Fruit fly (Drosophila melanogaster): ENCODE results near the gene Ir68a.

The Ir68a gene

dm6 chr3L:11259759-11260158, 23.7 kb upstream of the Ir68a start:
- TF ChIP-seq CG17912 (GFP tag; optimal IDR thresholded peaks at IDR 0.05) (no peak), Taf1 (GFP tag; IDR thresholded peaks at IDR 0.05) (no peak), eve (GFP tag; optimal IDR thresholded peaks at IDR 0.05) (no peak), CG8290 (GFP tag; optimal IDR thresholded peaks at IDR 0.05) (no peak), CG8290 (tag; optimal IDR thresholded peaks at IDR 0.05) (peak in 1 of 2 experiments; percentile 17), odd (GFP tag; optimal IDR thresholded peaks at IDR 0.05) (no peak), CG32532 (GFP tag; IDR thresholded peaks at IDR 0.05) (no peak), Bdp1 (GFP tag; optimal IDR thresholded peaks at IDR 0.05) (no peak), Nf-YB (GFP tag; optimal IDR thresholded peaks at IDR 0.05) (no peak), CG30020 (tag; optimal IDR thresholded peaks at IDR 0.05) (no peak), pros (GFP tag; optimal IDR thresholded peaks at IDR 0.05) (peak; percentile 35), fd64A (GFP tag; optimal IDR thresholded peaks at IDR 0.05) (no peak), Dek (tag; optimal IDR thresholded peaks at IDR 0.05) (no peak), H2.0 (GFP tag; IDR thresholded peaks at IDR 0.05) (no peak), shn (GFP tag; optimal IDR thresholded peaks at IDR 0.05) (no peak), D19B (GFP tag; optimal IDR thresholded peaks at IDR 0.05) (no peak), hth (optimal IDR thresholded peaks at IDR 0.05) (peak; percentile 61), oc (tag; optimal IDR thresholded peaks at IDR 0.05) (peak; percentile 20), CG12071 (GFP tag; optimal IDR thresholded peaks at IDR 0.05) (no peak), Sox100B (GFP tag; optimal IDR thresholded peaks at IDR 0.05) (no peak), Antp (GFP tag; optimal IDR thresholded peaks at IDR 0.05) (no peak), bbx (GFP tag; IDR thresholded peaks at IDR 0.05; ENCODE audit: partially characterized antibody) (no peak), Dll (GFP tag; IDR thresholded peaks at IDR 0.05; ENCODE audit: partially characterized antibody) (no peak), bcd (GFP tag; optimal IDR thresholded peaks at IDR 0.05) (no peak), Trl (optimal IDR thresholded peaks at IDR 0.05) (peak in 1 of 2 experiments; percentile 4), Trl (GFP tag; optimal IDR thresholded peaks at IDR 0.05) (no peak), CG2199 (GFP tag; IDR thresholded peaks at IDR 0.05) (peak; percentile 70; the same call in 2 of the 3 replicates), Oli (tag; optimal IDR thresholded peaks at IDR 0.05) (no peak), crol (GFP tag; IDR thresholded peaks at IDR 0.05) (no peak), twi (tag; optimal IDR thresholded peaks at IDR 0.05) (peak; percentile 28), D (optimal IDR thresholded peaks at IDR 0.05) (peak; percentile 75), D (GFP tag; optimal IDR thresholded peaks at IDR 0.05) (no peak), run (tag; optimal IDR thresholded peaks at IDR 0.05) (no peak), Lim3 (GFP tag; IDR thresholded peaks at IDR 0.05) (no peak)

DNA sequence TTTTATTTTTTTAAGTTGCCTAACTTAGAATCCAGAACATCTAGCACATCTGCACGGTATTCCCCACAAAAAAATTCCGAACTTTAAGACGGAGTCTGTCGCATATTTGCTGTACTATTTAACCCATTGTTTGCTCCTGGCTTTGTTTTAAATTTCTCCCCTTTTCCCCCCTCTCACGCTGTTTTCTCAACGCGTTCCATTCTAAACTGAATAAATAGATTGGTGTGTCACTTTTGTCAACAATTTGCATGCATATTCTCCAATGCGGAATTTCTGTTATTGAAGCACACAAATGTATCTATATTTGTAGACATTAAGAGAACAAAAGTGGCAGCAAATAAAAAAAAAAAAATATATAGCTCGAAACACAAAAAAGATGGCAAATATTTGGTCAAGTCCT, 22.4 kb upstream of the Ir68a start:
- no peak for TF ChIP-seq NfI (GFP tag; optimal IDR thresholded peaks at IDR 0.05)
- TF ChIP-seq luna (GFP tag; optimal IDR thresholded peaks at IDR 0.05) = peak; percentile 51
- no peak for TF ChIP-seq mirr (GFP tag; optimal IDR thresholded peaks at IDR 0.05)
- peak; percentile 47; the same call in 1 of the 2 replicates for TF ChIP-seq rib (GFP tag; IDR thresholded peaks at IDR 0.05)
- TF ChIP-seq CG10543 (GFP tag; optimal IDR thresholded peaks at IDR 0.05) = peak; percentile 12
- TF ChIP-seq CG11398 (GFP tag; optimal IDR thresholded peaks at IDR 0.05) = no peak
- TF ChIP-seq exex (tag; optimal IDR thresholded peaks at IDR 0.05) = peak; percentile 5
- TF ChIP-seq bcd (GFP tag; optimal IDR thresholded peaks at IDR 0.05) = peak; percentile 41
- TF ChIP-seq CG12071 (GFP tag; optimal IDR thresholded peaks at IDR 0.05) = peak; percentile 4
- peak; percentile 66 for TF ChIP-seq BtbVII (GFP tag; optimal IDR thresholded peaks at IDR 0.05)
- TF ChIP-seq lab (GFP tag; optimal IDR thresholded peaks at IDR 0.05) = peak; percentile 81
- peak; percentile 31 for TF ChIP-seq CG6765 (GFP tag; optimal IDR thresholded peaks at IDR 0.05)
- no peak for TF ChIP-seq CG7928 (GFP tag; optimal IDR thresholded peaks at IDR 0.05)
- no peak for TF ChIP-seq Kr (GFP tag; optimal IDR thresholded peaks at IDR 0.05)
- TF ChIP-seq gsb-n (tag; optimal IDR thresholded peaks at IDR 0.05) = no peak
- TF ChIP-seq Camta (GFP tag; optimal IDR thresholded peaks at IDR 0.05) = no peak
- TF ChIP-seq dmrt99B (tag; optimal IDR thresholded peaks at IDR 0.05) = no peak
- 0 out of 3 replicates have a peak, but pooled peaks have one; percentile 8 for TF ChIP-seq zfh1 (GFP tag; IDR thresholded peaks at IDR 0.05)
- peak; percentile 65 for TF ChIP-seq CG2678 (tag; optimal IDR thresholded peaks at IDR 0.05)
- no peak for TF ChIP-seq ftz-f1 (GFP tag; optimal IDR thresholded peaks at IDR 0.05)
- TF ChIP-seq CG18619 (GFP tag; optimal IDR thresholded peaks at IDR 0.05) = peak; percentile 32
- no peak for TF ChIP-seq CG18262 (tag; optimal IDR thresholded peaks at IDR 0.05)

Data from whole organism, embryonic.